Fruit fly (Drosophila melanogaster) whole organism, embryonic: ENCODE measurements around the gene Jhbp3.

Source experiments
- B-H1 ChIP-seq: fragments of 200-800 bp; sonication (Bioruptor generic); IDR thresholded peaks from 3 replicates; pipeline ENCODE4 v1.3.6; 2022; ENCODE audit warnings: missing biosample characterization, missing genetic modification characterization
- BEAF-32 ChIP-seq: fragments of 200-800 bp; sonication (Bioruptor generic); optimal IDR thresholded peaks from 3 replicates; lab custom pipeline; 2017; ENCODE audit warnings: missing biosample characterization, missing genetic modification characterization, mild to moderate bottlenecking, moderate library complexity, missing genetic modification reagents
- CG11247 ChIP-seq: fragments of 200-800 bp; sonication (Bioruptor generic); IDR thresholded peaks from 2 replicates; pipeline ENCODE4 v1.3.6; 2022; ENCODE audit warnings: missing biosample characterization, missing genetic modification characterization
- CG11695 ChIP-seq: fragments of 200-800 bp; sonication (Bioruptor generic); IDR thresholded peaks from 3 replicates; pipeline ENCODE4 v1.3.6; 2022; ENCODE audit warnings: missing biosample characterization, missing genetic modification characterization
- CG14965 ChIP-seq: fragments of 200-800 bp; sonication (Bioruptor generic); optimal IDR thresholded peaks from 2 replicates; lab custom pipeline; 2016; ENCODE audit warnings: missing biosample characterization, missing genetic modification characterization, borderline replicate concordance
- CG1603 ChIP-seq: fragments of 200-800 bp; sonication (Bioruptor generic); optimal IDR thresholded peaks from 2 replicates; lab custom pipeline; 2019; ENCODE audit warnings: missing biosample characterization, mild to moderate bottlenecking, missing genetic modification characterization, moderate library complexity
- CG18476 ChIP-seq: fragments of 200-800 bp; sonication (Bioruptor generic); optimal IDR thresholded peaks from 2 replicates; lab custom pipeline; 2016; ENCODE audit warnings: missing biosample characterization, mild to moderate bottlenecking, missing genetic modification characterization
- CG33213 ChIP-seq: fragments of 200-800 bp; sonication (Bioruptor generic); optimal IDR thresholded peaks from 3 replicates; lab custom pipeline; 2016; ENCODE audit warnings: missing biosample characterization, missing genetic modification characterization
- CG4282 ChIP-seq: fragments of 200-800 bp; sonication (Bioruptor generic); optimal IDR thresholded peaks from 2 replicates; lab custom pipeline; 2016; ENCODE audit warnings: missing biosample characterization, missing genetic modification characterization
- CG4360 ChIP-seq: fragments of 200-800 bp; sonication (Bioruptor generic); IDR thresholded peaks from 2 replicates; pipeline ENCODE4 v1.3.6; 2022; ENCODE audit warnings: missing biosample characterization, missing genetic modification characterization
- CG6689 ChIP-seq: fragments of 200-800 bp; sonication (Bioruptor generic); IDR thresholded peaks from 2 replicates; pipeline ENCODE4 v1.3.6; 2022; ENCODE audit warnings: missing biosample characterization, missing genetic modification characterization
- CG7271 ChIP-seq: fragments of 200-800 bp; sonication (Bioruptor generic); optimal IDR thresholded peaks from 2 replicates; lab custom pipeline; 2018; ENCODE audit warnings: missing biosample characterization, mild to moderate bottlenecking, missing genetic modification characterization, moderate library complexity
- CG8281 ChIP-seq: fragments of 200-800 bp; sonication (Bioruptor generic); optimal IDR thresholded peaks from 2 replicates; lab custom pipeline; 2018; ENCODE audit warnings: missing biosample characterization, mild to moderate bottlenecking, missing genetic modification characterization, moderate library complexity
- Dfd ChIP-seq, 2 experiments: fragments of >200 bp; optimal IDR thresholded peaks; 2 replicates each; lab custom pipeline; 2017; ENCODE audit warnings: missing biosample characterization in 2 of 2, missing genetic modification characterization in 2 of 2
- Dref ChIP-seq: fragments of 200-800 bp; sonication (Bioruptor generic); IDR thresholded peaks from 2 replicates; pipeline ENCODE4 v1.3.6; 2022; ENCODE audit warnings: missing biosample characterization, missing genetic modification characterization
- Ets65A ChIP-seq: fragments of 200-800 bp; sonication (Bioruptor generic); peaks from one replicate; lab custom pipeline; 2016; ENCODE audit warnings: missing biosample characterization, missing genetic modification characterization
- HHEX ChIP-seq: fragments of 200-800 bp; sonication (Bioruptor generic); optimal IDR thresholded peaks from 3 replicates; lab custom pipeline; 2017; ENCODE audit warnings: missing biosample characterization, mild to moderate bottlenecking, missing genetic modification characterization, missing genetic modification reagents
- Hr3 ChIP-seq: fragments of 200-800 bp; sonication (Bioruptor generic); optimal IDR thresholded peaks from 3 replicates; lab custom pipeline; 2016; ENCODE audit warnings: missing biosample characterization, missing genetic modification characterization
- Lhr ChIP-seq: fragments of 200-800 bp; sonication (Bioruptor generic); optimal IDR thresholded peaks from 3 replicates; lab custom pipeline; 2017; ENCODE audit warnings: mild to moderate bottlenecking, missing biosample characterization, missing genetic modification reagents, missing genetic modification characterization
- Mad ChIP-seq: fragments of 200-800 bp; sonication (Bioruptor generic); optimal IDR thresholded peaks from 2 replicates; lab custom pipeline; 2016; ENCODE audit warnings: missing biosample characterization, missing genetic modification characterization
- Med ChIP-seq: fragments of 200-800 bp; sonication (Bioruptor generic); peaks from one replicate; lab custom pipeline; 2016; ENCODE audit warnings: missing biosample characterization, missing genetic modification characterization, mild to moderate bottlenecking, inconsistent platforms, moderate library complexity
- NC2α ChIP-seq: fragments of 200-800 bp; sonication (Bioruptor generic); optimal IDR thresholded peaks from 2 replicates; lab custom pipeline; 2016; ENCODE audit warnings: missing biosample characterization, missing genetic modification characterization
- Nf-YC ChIP-seq: fragments of 200-800 bp; optimal IDR thresholded peaks from 3 replicates; lab custom pipeline; 2019; ENCODE audit warnings: missing biosample characterization, mild to moderate bottlenecking, missing genetic modification characterization, moderate library complexity
- Oli ChIP-seq: fragments of 200-800 bp; sonication (Bioruptor generic); optimal IDR thresholded peaks from 2 replicates; lab custom pipeline; 2018; ENCODE audit warnings: missing biosample characterization, mild to moderate bottlenecking, missing genetic modification characterization, moderate library complexity
- Taf1 ChIP-seq: fragments of 200-800 bp; sonication (Bioruptor generic); IDR thresholded peaks from 2 replicates; pipeline ENCODE4 v1.3.6; 2022; ENCODE audit warnings: missing biosample characterization, missing genetic modification characterization
- Trl ChIP-seq, 3 experiments: fragments of >200 bp in 2 of 3; fragments of 200-800 bp in 1 of 3; sonication (Bioruptor generic) in 1 of 3; optimal IDR thresholded peaks; 2 replicates in 1 of 3; 3 replicates in 2 of 3; lab custom pipeline; 2016 to 2017; ENCODE audit warnings: missing biosample characterization in 1 of 3, missing genetic modification characterization in 1 of 3
- ara ChIP-seq: fragments of 200-800 bp; sonication (Bioruptor generic); IDR thresholded peaks from 2 replicates; pipeline ENCODE4 v1.3.6; 2022; ENCODE audit warnings: missing biosample characterization, missing genetic modification characterization
- cas ChIP-seq: fragments of 200-800 bp; sonication (Bioruptor generic); IDR thresholded peaks from 2 replicates; pipeline ENCODE4 v1.3.6; 2022; ENCODE audit warnings: missing biosample characterization, missing genetic modification characterization
- chm ChIP-seq: fragments of 200-800 bp; sonication (Bioruptor generic); IDR thresholded peaks from 2 replicates; pipeline ENCODE4 v1.3.6; 2022; ENCODE audit warnings: missing biosample characterization, missing genetic modification characterization
- danr ChIP-seq: fragments of 200-800 bp; sonication (Bioruptor generic); IDR thresholded peaks from 2 replicates; pipeline ENCODE4 v1.3.6; 2022; ENCODE audit warnings: missing biosample characterization, missing genetic modification characterization
- dmrt11E ChIP-seq: fragments of 200-800 bp; sonication (Bioruptor generic); optimal IDR thresholded peaks from 3 replicates; lab custom pipeline; 2018; ENCODE audit warnings: missing biosample characterization, mild to moderate bottlenecking, missing genetic modification characterization, moderate library complexity
- exex ChIP-seq: fragments of 200-800 bp; sonication (Bioruptor generic); optimal IDR thresholded peaks from 4 replicates; lab custom pipeline; 2018; ENCODE audit warnings: missing biosample characterization, mild to moderate bottlenecking, missing genetic modification characterization, moderate library complexity
- fd64A ChIP-seq: fragments of 200-800 bp; sonication (Bioruptor generic); optimal IDR thresholded peaks from 3 replicates; lab custom pipeline; 2018; ENCODE audit warnings: missing biosample characterization, mild to moderate bottlenecking, missing genetic modification characterization
- gce ChIP-seq: fragments of 200-800 bp; sonication (Bioruptor generic); IDR thresholded peaks from 3 replicates; pipeline ENCODE4 v1.3.6; 2022; ENCODE audit warnings: missing biosample characterization, missing genetic modification characterization
- gcm ChIP-seq: fragments of 200-800 bp; sonication (Bioruptor generic); optimal IDR thresholded peaks from 2 replicates; lab custom pipeline; 2019; ENCODE audit warnings: missing biosample characterization, mild to moderate bottlenecking, missing genetic modification characterization, moderate library complexity
- gfzf ChIP-seq: fragments of 200-800 bp; sonication (Bioruptor generic); optimal IDR thresholded peaks from 2 replicates; lab custom pipeline; 2016; ENCODE audit warnings: missing biosample characterization, mild to moderate bottlenecking, missing genetic modification characterization, moderate library complexity
- grn ChIP-seq: fragments of 200-800 bp; sonication (Bioruptor generic); optimal IDR thresholded peaks from 3 replicates; lab custom pipeline; 2017; ENCODE audit warnings: missing biosample characterization, missing genetic modification characterization
- lmd ChIP-seq: fragments of 200-800 bp; sonication (Bioruptor generic); IDR thresholded peaks from 2 replicates; pipeline ENCODE4 v1.3.6; 2022; ENCODE audit warnings: missing biosample characterization, missing genetic modification characterization
- lola ChIP-seq, 3 experiments: fragments of >200 bp in 2 of 3; fragments of 200-800 bp in 1 of 3; sonication (Bioruptor generic) in 1 of 3; optimal IDR thresholded peaks; 2 replicates each; lab custom pipeline; 2017 to 2019; ENCODE audit warnings: missing biosample characterization in 3 of 3, missing genetic modification characterization in 3 of 3, mild to moderate bottlenecking in 1 of 3, moderate library complexity in 1 of 3
- lov ChIP-seq, 2 experiments: fragments of 200-800 bp in 1 of 2; fragments of >200 bp in 1 of 2; sonication (Bioruptor generic) in 1 of 2; IDR thresholded peaks in 1 of 2; optimal IDR thresholded peaks in 1 of 2; 2 replicates in 1 of 2; 3 replicates in 1 of 2; pipeline versions ENCODE4 v1.3.6 to Lab custom; 2017 to 2022; ENCODE audit warnings: missing biosample characterization in 1 of 2, missing genetic modification characterization in 1 of 2
- ro ChIP-seq: fragments of 200-800 bp; sonication (Bioruptor generic); IDR thresholded peaks from 2 replicates; pipeline ENCODE4 v1.3.6; 2022; ENCODE audit warnings: missing biosample characterization, missing genetic modification characterization
- sens ChIP-seq: fragments of 200-800 bp; sonication (Bioruptor generic); peaks from one replicate; lab custom pipeline; 2016; ENCODE audit warnings: missing biosample characterization, missing genetic modification characterization
- shn ChIP-seq: fragments of 200-800 bp; sonication (Bioruptor generic); optimal IDR thresholded peaks from 3 replicates; lab custom pipeline; 2016; ENCODE audit warnings: missing biosample characterization, missing genetic modification characterization
- sima ChIP-seq: fragments of 200-800 bp; sonication (Bioruptor generic); optimal IDR thresholded peaks from 2 replicates; lab custom pipeline; 2016; ENCODE audit warnings: missing biosample characterization, missing genetic modification characterization
- stwl ChIP-seq: fragments of 200-800 bp; sonication (Bioruptor generic); optimal IDR thresholded peaks from 3 replicates; lab custom pipeline; 2018; ENCODE audit warnings: missing biosample characterization, mild to moderate bottlenecking, missing genetic modification characterization, moderate library complexity
- tin ChIP-seq: fragments of 200-800 bp; sonication (Bioruptor generic); optimal IDR thresholded peaks from 3 replicates; lab custom pipeline; 2016; ENCODE audit warnings: missing biosample characterization, missing genetic modification characterization
- tx ChIP-seq: fragments of 200-800 bp; sonication (Bioruptor generic); optimal IDR thresholded peaks from 2 replicates; lab custom pipeline; 2016; ENCODE audit warnings: missing biosample characterization, missing genetic modification characterization
- vfl ChIP-seq: fragments of 200-800 bp; sonication (Bioruptor generic); optimal IDR thresholded peaks from 2 replicates; lab custom pipeline; 2016; ENCODE audit warnings: missing biosample characterization, missing genetic modification characterization
- vvl ChIP-seq: fragments of 200-800 bp; sonication (Bioruptor generic); IDR thresholded peaks from 2 replicates; pipeline ENCODE4 v1.3.6; 2022; ENCODE audit warnings: missing biosample characterization, missing genetic modification characterization

Gene Jhbp3

DNA sequence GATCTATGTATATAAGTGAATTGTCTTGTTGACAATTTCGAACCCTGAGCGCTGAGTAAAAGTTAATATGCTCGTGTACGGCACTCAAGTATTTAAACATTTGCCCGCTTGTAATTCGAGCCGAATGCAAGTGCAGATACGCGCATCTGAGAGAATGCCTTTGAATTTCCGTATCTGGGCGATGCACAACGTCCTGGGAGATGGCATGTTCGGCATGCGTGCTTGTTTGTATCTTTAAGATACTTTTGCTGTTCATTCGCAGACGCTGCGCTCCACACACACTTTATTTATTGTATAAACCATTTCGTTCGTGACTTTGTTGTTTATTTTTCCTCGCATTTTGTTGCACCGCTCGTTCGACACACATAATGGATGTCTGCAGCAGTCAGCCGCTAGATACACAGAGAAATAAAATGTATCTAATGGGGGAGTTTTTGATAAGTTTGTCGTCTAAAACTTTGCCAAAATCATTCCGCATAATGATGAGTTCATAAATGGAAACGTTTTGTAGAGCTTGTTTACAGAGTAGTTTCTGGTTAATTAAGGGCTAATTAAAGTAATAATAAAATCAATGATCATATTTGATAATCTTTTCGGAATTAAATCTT is 18.8 kb upstream of the Jhbp3 start (continued):
- TF ChIP-seq stwl (tag; lab: Kevin White, UChicago) = no peak
- no peak for TF ChIP-seq danr (GFP tag; lab: Robert Waterston, UW)
- peak; percentile 25 for TF ChIP-seq fd64A (GFP tag; lab: Kevin White, UChicago)
- no peak for TF ChIP-seq tin (GFP tag; lab: Kevin White, UChicago)
- TF ChIP-seq B-H1 (GFP tag; lab: Robert Waterston, UW) = no peak
- TF ChIP-seq chm = 0 out of 2 replicates have a peak, but pooled peaks have one; percentile 26
- no peak for TF ChIP-seq ro (GFP tag; lab: Robert Waterston, UW)
- TF ChIP-seq Oli (tag; lab: Kevin White, UChicago) = no peak
- no peak for TF ChIP-seq Dfd (GFP tag; optimal IDR thresholded peaks at IDR 0.05; lab: Kevin White, UChicago)
- no peak for TF ChIP-seq tx (GFP tag; lab: Kevin White, UChicago)
- TF ChIP-seq CG33213 = no peak
- TF ChIP-seq lmd (GFP tag; lab: Robert Waterston, UW) = no peak
- TF ChIP-seq lov (optimal IDR thresholded peaks at IDR 0.05; lab: Kevin White, UChicago) = no peak
- 0 out of 3 replicates have a peak, but pooled peaks have one; percentile 16 for TF ChIP-seq lov (GFP tag; IDR thresholded peaks at IDR 0.05; lab: Robert Waterston, UW)
- TF ChIP-seq vvl (GFP tag; lab: Robert Waterston, UW) = no peak
- TF ChIP-seq shn = no peak
- no peak for TF ChIP-seq HHEX (GFP tag; lab: Kevin White, UChicago)
- no peak for TF ChIP-seq CG14965 (GFP tag; lab: Kevin White, UChicago)
- no peak for TF ChIP-seq Hr3 (GFP tag; lab: Kevin White, UChicago)
- TF ChIP-seq CG6689 = no peak

DNA sequence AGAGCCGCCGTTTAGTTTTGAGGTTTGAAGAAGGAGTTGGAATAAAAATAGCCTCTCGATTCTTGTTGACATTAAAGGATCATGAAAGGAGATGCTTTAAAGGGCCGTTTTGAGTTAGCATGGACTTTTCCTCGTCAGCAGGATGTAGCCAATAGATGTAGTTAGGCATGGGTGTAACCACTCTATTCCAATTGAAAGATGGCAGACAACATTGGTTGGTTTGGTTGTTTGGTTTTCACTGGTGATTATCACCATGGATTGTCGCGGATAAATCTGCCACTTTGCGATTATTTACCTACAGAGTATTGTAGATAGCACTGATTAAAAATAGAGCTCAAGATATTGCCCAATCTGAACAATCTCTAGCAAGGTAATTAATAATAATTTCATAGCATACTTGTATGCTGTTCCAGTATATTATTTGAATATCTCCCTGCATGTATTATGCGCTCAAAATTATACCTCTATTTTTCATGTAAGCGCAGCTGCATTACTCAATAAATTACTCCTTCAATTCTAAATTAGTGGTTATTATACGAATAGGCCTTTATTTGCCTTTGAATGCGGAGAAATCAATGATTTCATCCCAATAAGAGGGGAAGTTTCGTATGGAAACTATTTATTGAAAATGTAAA is 18.0 kb upstream of the Jhbp3 start:
- TF ChIP-seq Lhr (GFP tag; lab: Kevin White, UChicago) (peak; percentile 4), gcm (GFP tag; lab: Kevin White, UChicago) (peak; percentile 30), exex (tag; lab: Kevin White, UChicago) (no peak), CG18476 (GFP tag; lab: Kevin White, UChicago) (no peak), CG11695 (GFP tag; lab: Robert Waterston, UW) (no peak), dmrt11E (tag; lab: Kevin White, UChicago) (no peak), CG8281 (tag; lab: Kevin White, UChicago) (peak; percentile 13), CG11247 (GFP tag; lab: Robert Waterston, UW) (no peak), ara (GFP tag; lab: Robert Waterston, UW) (no peak), Ets65A (GFP tag; lab: Kevin White, UChicago) (no peak), NC2α (GFP tag; lab: Kevin White, UChicago) (no peak), lola (GFP tag; optimal IDR thresholded peaks at IDR 0.05; lab: Kevin White, UChicago) (peak in 1 of 3 experiments; percentile 52), CG7271 (tag; lab: Kevin White, UChicago) (no peak), Mad (no peak), CG4282 (GFP tag; lab: Kevin White, UChicago) (no peak), Nf-YC (tag; lab: Kevin White, UChicago) (peak; percentile 4), vfl (GFP tag; lab: Kevin White, UChicago) (no peak), BEAF-32 (GFP tag; lab: Kevin White, UChicago) (no peak), grn (GFP tag; lab: Kevin White, UChicago) (peak; percentile 67), cas (GFP tag; lab: Robert Waterston, UW) (no peak), Dref (GFP tag; lab: Robert Waterston, UW) (no peak), CG1603 (tag; lab: Kevin White, UChicago) (peak; percentile 6), gfzf (no peak), Trl (optimal IDR thresholded peaks at IDR 0.05; lab: Kevin White, UChicago) (no peak), Trl (GFP tag; optimal IDR thresholded peaks at IDR 0.05; lab: Kevin White, UChicago) (no peak), sima (GFP tag; lab: Kevin White, UChicago) (no peak), CG4360 (GFP tag; lab: Robert Waterston, UW) (no peak), Med (GFP tag; lab: Kevin White, UChicago) (peak; percentile 46), gce (no peak), Taf1 (GFP tag; lab: Robert Waterston, UW) (no peak), sens (peak; percentile 16)
